Worm (Caenorhabditis elegans) whole organism, late embryonic: ENCODE results near the gene C17G10.7.

Source experiments
- F13H6.1 ChIP-seq: sonication (generic microtip); optimal IDR thresholded peaks from 2 replicates; lab custom pipeline; 2016; ENCODE audit warnings: missing genetic modification characterization, missing compliant biosample characterization
- ceh-9 ChIP-seq: sonication (generic microtip); optimal IDR thresholded peaks from 2 replicates; lab custom pipeline; 2016; ENCODE audit warnings: mild to moderate bottlenecking, missing genetic modification characterization, inconsistent platforms, missing compliant biosample characterization
- fkh-6 ChIP-seq: sonication (generic microtip); optimal IDR thresholded peaks from 2 replicates; lab custom pipeline; 2016; ENCODE audit warnings: missing genetic modification characterization, missing compliant biosample characterization
- nhr-11 ChIP-seq: fragments of 150-350 bp; optimal IDR thresholded peaks from 2 replicates; lab custom pipeline; 2014; ENCODE audit warnings: missing biosample characterization, missing genetic modification characterization
- pha-2 ChIP-seq: sonication (generic microtip); optimal IDR thresholded peaks from 2 replicates; lab custom pipeline; 2017; ENCODE audit warnings: mild to moderate bottlenecking, missing genetic modification characterization, missing compliant biosample characterization
- pqm-1 ChIP-seq: sonication (generic microtip); optimal IDR thresholded peaks from 2 replicates; lab custom pipeline; 2016; ENCODE audit warnings: missing genetic modification characterization, missing compliant biosample characterization
- ref-2 ChIP-seq: sonication (generic microtip); optimal IDR thresholded peaks from 2 replicates; lab custom pipeline; 2016; ENCODE audit warnings: missing genetic modification characterization, missing compliant biosample characterization
- tbx-2 ChIP-seq: sonication (generic microtip); optimal IDR thresholded peaks from 2 replicates; lab custom pipeline; 2016; ENCODE audit warnings: missing genetic modification characterization, missing compliant biosample characterization

DNA sequence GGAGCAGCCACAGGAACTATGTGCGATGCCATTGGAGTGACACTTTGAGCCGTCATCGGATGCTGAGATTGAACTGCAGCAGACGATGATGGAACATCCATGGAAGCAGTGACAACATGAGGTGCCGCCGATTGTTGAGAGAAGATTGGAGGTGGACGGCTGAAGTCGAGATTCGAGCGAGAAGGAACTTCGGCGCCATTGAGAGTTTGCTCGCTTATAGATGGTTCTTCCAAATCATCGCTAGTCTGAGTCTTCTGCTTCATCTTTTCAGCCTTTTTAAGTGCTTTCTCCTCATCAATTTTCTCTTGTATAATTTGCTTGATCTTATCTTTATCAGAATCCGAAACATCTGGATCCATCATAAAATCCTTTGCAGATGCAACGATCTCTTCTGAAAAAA, 34.5 kb upstream of the C17G10.7 start:
- TF ChIP-seq F13H6.1 (no peak), pqm-1 (tag; lab: Kevin White, UChicago) (no peak), pha-2 (tag; lab: Kevin White, UChicago) (no peak), nhr-11 (tag; lab: Kevin White, UChicago) (no peak), ceh-9 (tag; lab: Kevin White, UChicago) (no peak), tbx-2 (no peak), ref-2 (tag; lab: Kevin White, UChicago) (no peak), fkh-6 (tag; lab: Kevin White, UChicago) (no peak)
